Worm (Caenorhabditis elegans): ENCODE results near the gene fbxb-99.

DNA sequence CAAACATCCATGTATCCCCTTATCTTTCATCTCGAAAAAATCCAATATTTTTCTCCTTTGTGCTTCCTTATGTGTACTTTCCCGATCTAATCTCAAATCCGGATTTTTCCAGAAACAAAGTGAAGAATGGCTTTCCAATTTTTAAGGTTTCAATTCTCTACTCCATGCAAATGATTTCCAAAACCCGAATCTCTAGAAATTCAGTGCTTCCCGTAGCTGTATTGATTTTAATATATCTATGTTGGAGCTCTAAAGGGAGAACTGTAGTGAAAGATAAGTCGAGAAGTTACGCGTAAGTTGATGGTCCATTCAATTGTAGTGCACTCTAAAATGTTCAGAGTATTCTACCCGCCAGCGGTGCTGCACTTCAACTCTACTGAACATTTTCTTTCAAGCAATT lies 46.3 kb upstream of the fbxb-99 start, which contains the start of gene C17A2.4:
- TF ChIP-seq ceh-13 (GFP tag; optimal IDR thresholded peaks at IDR 0.05) (no peak), flt-1 (GFP tag; IDR thresholded peaks at IDR 0.05) (no peak), hmg-4 (GFP tag; optimal IDR thresholded peaks at IDR 0.05) (no peak), hmbx-1 (tag; optimal IDR thresholded peaks at IDR 0.05) (no peak), B0310.2 (tag; optimal IDR thresholded peaks at IDR 0.05) (no peak), ama-1 (optimal IDR thresholded peaks at IDR 0.05) (no peak), hnd-1 (tag; optimal IDR thresholded peaks at IDR 0.05) (no peak), ceh-36 (tag; optimal IDR thresholded peaks at IDR 0.05) (no peak)

Data from whole organism, early embryonic.